Worm (Caenorhabditis elegans) whole organism, L1 larva: Measurements from ENCODE around the gene Y57G11C.46.

Source experiments
- nhr-47 ChIP-seq: sonication (generic microtip); optimal IDR thresholded peaks from 2 replicates; lab custom pipeline; 2016; ENCODE audit warnings: mild to moderate bottlenecking, missing genetic modification characterization, moderate library complexity, missing compliant biosample characterization
- nhr-77 ChIP-seq: fragments of 150-350 bp; optimal IDR thresholded peaks from 2 replicates; lab custom pipeline; 2014; ENCODE audit warnings: missing biosample characterization, missing genetic modification characterization
- rnt-1 ChIP-seq: sonication (generic microtip); optimal IDR thresholded peaks from 2 replicates; lab custom pipeline; 2016; ENCODE audit warnings: mild to moderate bottlenecking, missing genetic modification characterization, moderate library complexity, missing compliant biosample characterization
- skn-1 ChIP-seq: fragments of 150-350 bp; optimal IDR thresholded peaks from 2 replicates; lab custom pipeline; 2014; ENCODE audit warnings: missing biosample characterization, missing genetic modification characterization

ce11 chrIV:14861691-14862090, 45.5 kb upstream of the Y57G11C.46 start, which contains the start of gene Y57G11C.23:
- no peak for TF ChIP-seq nhr-47 (tag; lab: Kevin White, UChicago)
- no peak for TF ChIP-seq rnt-1 (tag; lab: Kevin White, UChicago)
- TF ChIP-seq nhr-77 = no peak
- TF ChIP-seq skn-1 (tag; lab: Kevin White, UChicago) = no peak
